Fruit fly (Drosophila melanogaster) whole organism, embryonic: ENCODE data around the gene pros.
A peak's percentile ranks its signal among the peaks of the same experiment; 100 is the strongest.

Source experiments
- Antp ChIP-seq: fragments of 200-800 bp; sonication (Bioruptor generic); optimal IDR thresholded peaks from 3 replicates; lab custom pipeline; 2016; ENCODE audit warnings: missing biosample characterization, missing genetic modification characterization
- Bgb ChIP-seq: fragments of 200-800 bp; sonication (Bioruptor generic); IDR thresholded peaks from 2 replicates; pipeline ENCODE4 v1.3.6; 2022; ENCODE audit warnings: missing biosample characterization, missing genetic modification characterization; ENCODE audit not compliant: partially characterized antibody
- BtbVII ChIP-seq: fragments of 200-800 bp; sonication (Bioruptor generic); optimal IDR thresholded peaks from 3 replicates; lab custom pipeline; 2017; ENCODE audit warnings: missing biosample characterization, mild to moderate bottlenecking, missing genetic modification characterization
- CG10366 ChIP-seq: fragments of 200-800 bp; sonication (Bioruptor generic); IDR thresholded peaks from 2 replicates; pipeline ENCODE4 v1.3.6; 2022; ENCODE audit warnings: missing biosample characterization, missing genetic modification characterization
- CG10654 ChIP-seq: fragments of 200-800 bp; sonication (Bioruptor generic); optimal IDR thresholded peaks from 2 replicates; lab custom pipeline; 2016; ENCODE audit warnings: missing biosample characterization, missing genetic modification characterization
- CG12299 ChIP-seq: fragments of 200-800 bp; sonication (Bioruptor generic); optimal IDR thresholded peaks from 2 replicates; lab custom pipeline; 2018; ENCODE audit warnings: missing biosample characterization, mild to moderate bottlenecking, missing genetic modification characterization
- CG13123 ChIP-seq: fragments of 200-800 bp; sonication (Bioruptor generic); optimal IDR thresholded peaks from 2 replicates; lab custom pipeline; 2016; ENCODE audit warnings: missing biosample characterization, missing genetic modification characterization
- CG1603 ChIP-seq: fragments of 200-800 bp; sonication (Bioruptor generic); optimal IDR thresholded peaks from 2 replicates; lab custom pipeline; 2019; ENCODE audit warnings: missing biosample characterization, mild to moderate bottlenecking, missing genetic modification characterization, moderate library complexity
- CG17328 ChIP-seq: fragments of 200-800 bp; sonication (Bioruptor generic); IDR thresholded peaks from 2 replicates; pipeline ENCODE4 v1.3.6; 2022; ENCODE audit warnings: missing biosample characterization, missing genetic modification characterization
- CG34376 ChIP-seq: fragments of 200-800 bp; sonication (Bioruptor generic); optimal IDR thresholded peaks from 2 replicates; lab custom pipeline; 2018; ENCODE audit warnings: missing biosample characterization, mild to moderate bottlenecking, missing genetic modification characterization
- CrebB ChIP-seq: fragments of 200-800 bp; sonication (Bioruptor generic); optimal IDR thresholded peaks from 3 replicates; lab custom pipeline; 2018; ENCODE audit warnings: missing biosample characterization, mild to moderate bottlenecking, missing genetic modification characterization
- Dip3 ChIP-seq: fragments of 200-800 bp; sonication (Bioruptor generic); optimal IDR thresholded peaks from 3 replicates; lab custom pipeline; 2016; ENCODE audit warnings: missing biosample characterization, missing genetic modification characterization
- Drgx ChIP-seq: fragments of 200-800 bp; sonication (Bioruptor generic); IDR thresholded peaks from 2 replicates; pipeline ENCODE4 v1.3.6; 2022; ENCODE audit warnings: missing biosample characterization, missing genetic modification characterization
- Ets65A ChIP-seq: fragments of 200-800 bp; sonication (Bioruptor generic); peaks from one replicate; lab custom pipeline; 2016; ENCODE audit warnings: missing biosample characterization, missing genetic modification characterization
- Ets97D ChIP-seq: fragments of 200-800 bp; sonication (Bioruptor generic); optimal IDR thresholded peaks from 3 replicates; lab custom pipeline; 2016; ENCODE audit warnings: missing biosample characterization, missing genetic modification characterization
- Fer3 ChIP-seq: fragments of 200-800 bp; sonication (Bioruptor generic); optimal IDR thresholded peaks from 2 replicates; lab custom pipeline; 2018; ENCODE audit warnings: missing biosample characterization, mild to moderate bottlenecking, missing genetic modification characterization, moderate library complexity
- GATAe ChIP-seq: fragments of 200-800 bp; sonication (Bioruptor generic); conservative IDR thresholded peaks from 2 replicates; pipeline ENCODE4 v1.3.6; 2022; ENCODE audit warnings: missing biosample characterization, missing genetic modification characterization
- HHEX ChIP-seq: fragments of 200-800 bp; sonication (Bioruptor generic); optimal IDR thresholded peaks from 3 replicates; lab custom pipeline; 2017; ENCODE audit warnings: missing biosample characterization, mild to moderate bottlenecking, missing genetic modification characterization, missing genetic modification reagents
- Hand ChIP-seq: fragments of 200-800 bp; sonication (Bioruptor generic); optimal IDR thresholded peaks from 2 replicates; lab custom pipeline; 2017; ENCODE audit warnings: mild to moderate bottlenecking, missing biosample characterization, missing genetic modification reagents, missing genetic modification characterization
- Hr51 ChIP-seq, 2 experiments: fragments of 200-800 bp; sonication (Bioruptor generic); optimal IDR thresholded peaks; 2 replicates in 1 of 2; 3 replicates in 1 of 2; lab custom pipeline; 2016 to 2018; ENCODE audit warnings: missing biosample characterization in 2 of 2, missing genetic modification characterization in 2 of 2, mild to moderate bottlenecking in 1 of 2, moderate library complexity in 1 of 2
- Hsf ChIP-seq: fragments of 200-800 bp; sonication (Bioruptor generic); optimal IDR thresholded peaks from 3 replicates; lab custom pipeline; 2016; ENCODE audit warnings: missing biosample characterization, missing genetic modification characterization
- MBD-R2 ChIP-seq: fragments of 200-800 bp; sonication (Bioruptor generic); IDR thresholded peaks from 2 replicates; pipeline ENCODE4 v1.3.6; 2022; ENCODE audit warnings: missing biosample characterization, missing genetic modification characterization
- MTF-1 ChIP-seq: fragments of 200-800 bp; sonication (Bioruptor generic); optimal IDR thresholded peaks from 2 replicates; lab custom pipeline; 2018; ENCODE audit warnings: missing biosample characterization, mild to moderate bottlenecking, missing genetic modification characterization, borderline replicate concordance
- Mad ChIP-seq: fragments of 200-800 bp; sonication (Bioruptor generic); optimal IDR thresholded peaks from 2 replicates; lab custom pipeline; 2016; ENCODE audit warnings: missing biosample characterization, missing genetic modification characterization
- Med ChIP-seq: fragments of 200-800 bp; sonication (Bioruptor generic); peaks from one replicate; lab custom pipeline; 2016; ENCODE audit warnings: missing biosample characterization, missing genetic modification characterization, mild to moderate bottlenecking, inconsistent platforms, moderate library complexity
- Meics ChIP-seq: fragments of 200-800 bp; sonication (Bioruptor generic); optimal IDR thresholded peaks from 2 replicates; lab custom pipeline; 2017; ENCODE audit warnings: missing biosample characterization, mild to moderate bottlenecking, missing genetic modification characterization
- Mes4 ChIP-seq: fragments of 200-800 bp; sonication (Bioruptor generic); optimal IDR thresholded peaks from 2 replicates; lab custom pipeline; 2016; ENCODE audit warnings: missing biosample characterization, missing genetic modification characterization
- Mrtf ChIP-seq: fragments of 200-800 bp; sonication (Bioruptor generic); IDR thresholded peaks from 3 replicates; pipeline ENCODE4 v1.3.6; 2022; ENCODE audit warnings: missing biosample characterization, missing genetic modification characterization
- Ssrp ChIP-seq: fragments of 200-800 bp; sonication (Bioruptor generic); optimal IDR thresholded peaks from 2 replicates; lab custom pipeline; 2018; ENCODE audit warnings: missing biosample characterization, mild to moderate bottlenecking, missing genetic modification characterization, moderate library complexity
- ab ChIP-seq: fragments of 200-800 bp; sonication (Bioruptor generic); optimal IDR thresholded peaks from 2 replicates; lab custom pipeline; 2016; ENCODE audit warnings: missing biosample characterization, missing genetic modification characterization
- abd-A ChIP-seq: fragments of 200-800 bp; sonication (Bioruptor generic); optimal IDR thresholded peaks from 3 replicates; lab custom pipeline; 2019; ENCODE audit warnings: missing biosample characterization, mild to moderate bottlenecking, missing genetic modification characterization, moderate library complexity
- bab2 ChIP-seq: fragments of 200-800 bp; sonication (Bioruptor generic); optimal IDR thresholded peaks from 2 replicates; lab custom pipeline; 2016; ENCODE audit warnings: missing biosample characterization, missing genetic modification characterization
- caup ChIP-seq: fragments of 200-800 bp; sonication (Bioruptor generic); optimal IDR thresholded peaks from 3 replicates; lab custom pipeline; 2017; ENCODE audit warnings: missing biosample characterization, mild to moderate bottlenecking, missing genetic modification characterization, moderate library complexity; ENCODE audit not compliant: severe bottlenecking
- chif ChIP-seq, 2 experiments: fragments of 200-800 bp; sonication (Bioruptor generic); optimal IDR thresholded peaks; 3 replicates each; lab custom pipeline; 2016; ENCODE audit warnings: missing biosample characterization in 2 of 2, missing genetic modification characterization in 2 of 2
- chn ChIP-seq: fragments of 200-800 bp; sonication (Bioruptor generic); optimal IDR thresholded peaks from 2 replicates; lab custom pipeline; 2016; ENCODE audit warnings: missing biosample characterization, missing genetic modification characterization
- crp ChIP-seq, 2 experiments: fragments of 200-800 bp; sonication (Bioruptor generic); optimal IDR thresholded peaks; 2 replicates in 1 of 2; 3 replicates in 1 of 2; lab custom pipeline; 2017; ENCODE audit warnings: missing biosample characterization in 2 of 2, missing genetic modification characterization in 2 of 2, mild to moderate bottlenecking in 1 of 2, moderate library complexity in 1 of 2
- dpn ChIP-seq, 2 experiments: fragments of 200-800 bp; sonication (Bioruptor generic); optimal IDR thresholded peaks; 3 replicates each; lab custom pipeline; 2016; ENCODE audit warnings: missing biosample characterization in 2 of 2, missing genetic modification characterization in 2 of 2
- ewg ChIP-seq: fragments of 200-800 bp; sonication (Bioruptor generic); optimal IDR thresholded peaks from 3 replicates; lab custom pipeline; 2017; ENCODE audit warnings: mild to moderate bottlenecking, missing biosample characterization, missing genetic modification reagents, missing genetic modification characterization
- fd102C ChIP-seq: fragments of 200-800 bp; sonication (Bioruptor generic); optimal IDR thresholded peaks from 2 replicates; lab custom pipeline; 2018; ENCODE audit warnings: missing biosample characterization, mild to moderate bottlenecking, missing genetic modification characterization, moderate library complexity
- her ChIP-seq: fragments of 200-800 bp; sonication (Bioruptor generic); optimal IDR thresholded peaks from 2 replicates; lab custom pipeline; 2016; ENCODE audit warnings: missing biosample characterization, missing genetic modification characterization
- kni ChIP-seq: fragments of 200-800 bp; sonication (Bioruptor generic); optimal IDR thresholded peaks from 3 replicates; lab custom pipeline; 2017; ENCODE audit warnings: mild to moderate bottlenecking, missing biosample characterization, missing genetic modification reagents, missing genetic modification characterization
- org-1 ChIP-seq: fragments of 200-800 bp; sonication (Bioruptor generic); optimal IDR thresholded peaks from 2 replicates; lab custom pipeline; 2017; ENCODE audit warnings: missing biosample characterization, missing genetic modification characterization
- phol ChIP-seq: fragments of 200-800 bp; sonication (Bioruptor generic); optimal IDR thresholded peaks from 3 replicates; lab custom pipeline; 2018; ENCODE audit warnings: missing biosample characterization, mild to moderate bottlenecking, missing genetic modification characterization, moderate library complexity
- psq ChIP-seq: fragments of 200-800 bp; sonication (Bioruptor generic); optimal IDR thresholded peaks from 2 replicates; lab custom pipeline; 2017; ENCODE audit warnings: missing biosample characterization, missing genetic modification characterization
- scrt ChIP-seq: fragments of 200-800 bp; sonication (Bioruptor generic); optimal IDR thresholded peaks from 2 replicates; lab custom pipeline; 2018; ENCODE audit warnings: missing biosample characterization, mild to moderate bottlenecking, missing genetic modification characterization, moderate library complexity
- slp2 ChIP-seq: fragments of 200-800 bp; sonication (Bioruptor generic); optimal IDR thresholded peaks from 2 replicates; lab custom pipeline; 2016; ENCODE audit warnings: missing biosample characterization, missing genetic modification characterization
- yki ChIP-seq: fragments of >200 bp; optimal IDR thresholded peaks from 3 replicates; lab custom pipeline; 2018
- zen2 ChIP-seq: fragments of 200-800 bp; sonication (Bioruptor generic); IDR thresholded peaks from 3 replicates; pipeline ENCODE4 v1.3.6; 2022; ENCODE audit warnings: missing biosample characterization, missing genetic modification characterization; ENCODE audit not compliant: partially characterized antibody
- zfh1 ChIP-seq: fragments of 200-800 bp; sonication (Bioruptor generic); IDR thresholded peaks from 3 replicates; pipeline ENCODE4 v1.3.6; 2022; ENCODE audit warnings: missing biosample characterization, missing genetic modification characterization

pros gene

DNA sequence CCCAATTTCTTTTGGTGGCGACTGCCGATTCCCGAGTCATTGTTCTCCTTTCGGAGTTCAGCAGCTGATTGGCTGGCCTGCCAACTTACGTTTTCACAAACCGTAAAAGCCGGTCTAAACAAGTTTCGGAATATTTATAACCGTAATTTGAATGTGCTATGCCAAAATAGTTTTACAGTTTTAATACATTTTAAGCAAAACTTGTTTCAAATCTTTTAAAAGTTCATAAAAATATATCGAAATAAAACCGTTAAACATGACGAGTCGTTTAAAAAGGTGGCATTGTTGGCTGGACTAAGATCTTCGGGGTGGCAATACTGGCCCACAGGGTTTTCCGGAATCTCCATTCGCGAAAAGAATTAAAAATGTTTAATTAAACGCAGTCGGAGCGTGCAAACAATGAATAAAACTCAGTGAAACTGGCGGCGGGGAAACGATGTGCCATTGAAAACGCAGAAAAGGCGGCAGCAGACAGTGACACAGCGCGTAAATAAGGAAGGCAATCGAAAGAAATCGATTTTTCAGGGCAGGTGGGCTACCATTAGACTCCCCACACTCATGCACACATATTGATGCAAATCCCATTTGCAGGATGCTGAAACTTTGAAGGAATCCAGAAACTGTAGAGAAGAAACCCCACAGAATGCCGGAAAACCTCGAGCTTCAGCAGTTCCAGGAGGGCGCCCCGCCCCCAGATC is 107.4 kb downstream of the pros start, which contains the start of the genes Exd2 and CG5281 (continued):
- TF ChIP-seq MTF-1 (GFP tag; lab: Kevin White, UChicago) (peak; percentile 39), Hand (no peak), CG10366 (GFP tag; lab: Robert Waterston, UW) (peak; percentile 31; the same call in 1 of the 2 replicates), ewg (GFP tag; lab: Kevin White, UChicago) (peak; percentile 44), phol (tag; lab: Kevin White, UChicago) (peak; percentile 76), caup (peak; percentile 51), Antp (GFP tag; lab: Kevin White, UChicago) (peak; percentile 58), ab (GFP tag; lab: Kevin White, UChicago) (no peak), slp2 (GFP tag; lab: Kevin White, UChicago) (peak; percentile 36), CG13123 (GFP tag; lab: Kevin White, UChicago) (peak; percentile 53), chif (GFP tag; optimal IDR thresholded peaks at IDR 0.05; lab: Kevin White, UChicago) (peak; percentile 41 to 59), CG17328 (GFP tag; lab: Robert Waterston, UW) (0 out of 2 replicates have a peak, but pooled peaks have one; percentile 40), MBD-R2 (GFP tag; lab: Robert Waterston, UW) (peak; percentile 73), GATAe (GFP tag; lab: Robert Waterston, UW) (no peak), CrebB (tag; lab: Kevin White, UChicago) (peak; percentile 52), Drgx (no peak), Dip3 (peak; percentile 50), zen2 (GFP tag; lab: Robert Waterston, UW) (no peak), Hsf (GFP tag; lab: Kevin White, UChicago) (peak; percentile 67), dpn (GFP tag; optimal IDR thresholded peaks at IDR 0.05; lab: Kevin White, UChicago) (peak; percentile 41 to 50), CG1603 (peak; percentile 68), Ets65A (GFP tag; lab: Kevin White, UChicago) (peak; percentile 96), Fer3 (peak; percentile 63), CG34376 (GFP tag; lab: Kevin White, UChicago) (peak; percentile 24), Bgb (0 out of 2 replicates have a peak, but pooled peaks have one; percentile 9), fd102C (GFP tag; lab: Kevin White, UChicago) (no peak), her (peak; percentile 24), CG10654 (GFP tag; lab: Kevin White, UChicago) (peak; percentile 50), Med (GFP tag; lab: Kevin White, UChicago) (peak; percentile 93), scrt (GFP tag; lab: Kevin White, UChicago) (no peak), psq (GFP tag; lab: Kevin White, UChicago) (no peak), bab2 (GFP tag; lab: Kevin White, UChicago) (peak; percentile 40), BtbVII (GFP tag; lab: Kevin White, UChicago) (no peak), Hr51 (GFP tag; optimal IDR thresholded peaks at IDR 0.05; lab: Kevin White, UChicago) (peak; percentile 62 to 67), yki (lab: Kevin White, UChicago) (no peak), org-1 (GFP tag; lab: Kevin White, UChicago) (no peak), chn (peak; percentile 59), kni (GFP tag; lab: Kevin White, UChicago) (peak; percentile 54), crp (GFP tag; optimal IDR thresholded peaks at IDR 0.05; lab: Kevin White, UChicago) (peak; percentile 60 to 93), Mes4 (GFP tag; lab: Kevin White, UChicago) (peak; percentile 46), abd-A (no peak), Ets97D (peak; percentile 91), HHEX (peak; percentile 45), Mrtf (GFP tag; lab: Robert Waterston, UW) (no peak), Mad (GFP tag; lab: Kevin White, UChicago) (peak; percentile 7), Ssrp (tag; lab: Kevin White, UChicago) (peak; percentile 32), Meics (GFP tag; lab: Kevin White, UChicago) (peak; percentile 62), zfh1 (GFP tag; lab: Robert Waterston, UW) (peak; percentile 46; the same call in 1 of the 3 replicates), CG12299 (tag; lab: Kevin White, UChicago) (peak; percentile 39)
